Worm (Caenorhabditis elegans): ENCODE data around the gene srsx-8.

ce11 chrV:1594554-1595092 lies 41.7 kb upstream of the srsx-8 start:
- no peak for TF ChIP-seq nhr-90 (tag; optimal IDR thresholded peaks at IDR 0.05; ENCODE audit: poor library complexity)
- no peak for TF ChIP-seq sptf-1 (tag; optimal IDR thresholded peaks at IDR 0.05)
- TF ChIP-seq lin-35 (GFP tag; optimal IDR thresholded peaks at IDR 0.05) = no peak
- no peak for TF ChIP-seq ztf-11 (tag; optimal IDR thresholded peaks at IDR 0.05)
- TF ChIP-seq ama-1 (optimal IDR thresholded peaks at IDR 0.05) = no peak
- TF ChIP-seq tbx-2 (tag; optimal IDR thresholded peaks at IDR 0.05) = no peak
- TF ChIP-seq tlp-1 (tag; optimal IDR thresholded peaks at IDR 0.05) = no peak
- no peak for TF ChIP-seq snpc-4 (tag; optimal IDR thresholded peaks at IDR 0.05)
- TF ChIP-seq nhr-28 (tag; optimal IDR thresholded peaks at IDR 0.05) = no peak
- no peak for TF ChIP-seq lir-3 (tag; optimal IDR thresholded peaks at IDR 0.05; ENCODE audit: poor library complexity)
